Fruit fly (Drosophila melanogaster) whole organism, wandering third instar larva: Measurements from ENCODE around the gene Dbx.

ENCODE experiments used
- Dif ChIP-seq: fragments of 200-275, 200-300 bp; sonication (Bioruptor generic); optimal IDR thresholded peaks from 2 replicates; lab custom pipeline; 2018; ENCODE audit warnings: missing biosample characterization, missing genetic modification characterization; ENCODE audit not compliant: partially characterized antibody
- HLH106 ChIP-seq: fragments of 200-800 bp; optimal IDR thresholded peaks from 3 replicates; lab custom pipeline; 2019; ENCODE audit warnings: missing biosample characterization, mild to moderate bottlenecking, missing genetic modification characterization, moderate library complexity
- Vsx2 ChIP-seq: fragments of 200-300, 225-300 bp; sonication (Bioruptor generic); optimal IDR thresholded peaks from 2 replicates; lab custom pipeline; 2018; ENCODE audit warnings: missing biosample characterization, missing genetic modification characterization; ENCODE audit not compliant: partially characterized antibody
- br ChIP-seq: fragments of 200-800 bp; sonication (Bioruptor generic); optimal IDR thresholded peaks from 2 replicates; lab custom pipeline; 2016; ENCODE audit warnings: missing biosample characterization, missing genetic modification characterization
- foxo ChIP-seq, 2 experiments: fragments of 200-800 bp; sonication (Bioruptor generic); optimal IDR thresholded peaks; 2 replicates in 1 of 2; 3 replicates in 1 of 2; lab custom pipeline; 2016 to 2017; ENCODE audit warnings: missing biosample characterization in 2 of 2, missing genetic modification characterization in 2 of 2
- h ChIP-seq: fragments of 200-800 bp; sonication (Bioruptor generic); optimal IDR thresholded peaks from 3 replicates; lab custom pipeline; 2016; ENCODE audit warnings: missing biosample characterization, mild to moderate bottlenecking, missing genetic modification characterization
- jim ChIP-seq: fragments of 175-275, 200-325 bp; sonication (Bioruptor generic); optimal IDR thresholded peaks from 2 replicates; lab custom pipeline; 2016; ENCODE audit warnings: missing biosample characterization, mild to moderate bottlenecking, missing genetic modification characterization
- pan ChIP-seq: fragments of >200 bp; optimal IDR thresholded peaks from 2 replicates; lab custom pipeline; 2017
- psq ChIP-seq: fragments of 200-800 bp; sonication (Bioruptor generic); optimal IDR thresholded peaks from 3 replicates; lab custom pipeline; 2017; ENCODE audit warnings: missing biosample characterization, mild to moderate bottlenecking, missing genetic modification characterization, moderate library complexity

DNA sequence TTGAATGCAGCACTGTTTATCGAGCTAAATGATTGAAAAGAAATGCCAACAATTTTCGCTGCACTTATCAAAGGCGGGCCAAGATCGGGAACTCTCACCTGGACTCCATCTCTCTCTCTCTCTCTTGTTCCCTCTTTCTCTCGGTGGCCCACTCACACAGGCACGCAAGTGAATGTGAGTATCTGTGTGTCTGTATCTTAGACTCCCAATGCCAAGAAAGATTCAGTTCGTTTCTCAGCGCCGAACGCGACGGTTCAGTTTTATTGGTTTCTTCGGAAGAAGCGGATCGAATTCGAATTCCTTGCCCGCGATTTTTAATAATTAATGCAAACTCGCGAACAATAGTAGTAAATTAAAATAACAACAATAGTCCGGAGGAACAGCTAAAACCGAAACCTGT, 35.7 kb upstream of the Dbx start, which contains the start of gene Tmhs:
- no peak for TF ChIP-seq jim (GFP tag; lab: Kevin White, UChicago)
- no peak for TF ChIP-seq HLH106 (tag; lab: Kevin White, UChicago)
- TF ChIP-seq br (GFP tag; lab: Kevin White, UChicago), result no peak
- peak; percentile 73 for TF ChIP-seq Dif (GFP tag; lab: Kevin White, UChicago)
- TF ChIP-seq h (GFP tag; lab: Kevin White, UChicago), result no peak
- TF ChIP-seq pan (lab: Kevin White, UChicago), result no peak
- TF ChIP-seq psq, result no peak
- TF ChIP-seq foxo (GFP tag; optimal IDR thresholded peaks at IDR 0.05; lab: Kevin White, UChicago), result no peak
- no peak for TF ChIP-seq Vsx2 (GFP tag; lab: Kevin White, UChicago)
